Fruit fly (Drosophila melanogaster) whole organism, embryonic: Measurements from ENCODE around the gene CG43618.
A peak's percentile ranks its signal among the peaks of the same experiment; 100 is the strongest.

Experiments used
- Ada2b ChIP-seq: fragments of 200-800 bp; sonication (Bioruptor generic); IDR thresholded peaks from 2 replicates; pipeline ENCODE4 v1.3.6; 2022; ENCODE audit warnings: missing biosample characterization, missing genetic modification characterization
- Atf-2 ChIP-seq: fragments of 200-800 bp; sonication (Bioruptor generic); optimal IDR thresholded peaks from 2 replicates; lab custom pipeline; 2016; ENCODE audit warnings: missing biosample characterization, missing genetic modification characterization
- Atf3 ChIP-seq: fragments of 200-800 bp; sonication (Bioruptor generic); optimal IDR thresholded peaks from 3 replicates; lab custom pipeline; 2016; ENCODE audit warnings: missing biosample characterization, missing genetic modification characterization
- CG10321 ChIP-seq: fragments of 200-800 bp; sonication (Bioruptor generic); IDR thresholded peaks from 2 replicates; pipeline ENCODE4 v1.3.6; 2022; ENCODE audit warnings: missing biosample characterization, missing genetic modification characterization
- CG10366 ChIP-seq: fragments of 200-800 bp; sonication (Bioruptor generic); IDR thresholded peaks from 2 replicates; pipeline ENCODE4 v1.3.6; 2022; ENCODE audit warnings: missing biosample characterization, missing genetic modification characterization
- CG12104 ChIP-seq: fragments of 200-800 bp; sonication (Bioruptor generic); optimal IDR thresholded peaks from 3 replicates; lab custom pipeline; 2016; ENCODE audit warnings: missing biosample characterization, missing genetic modification characterization
- CG14860 ChIP-seq: fragments of 200-800 bp; sonication (Bioruptor generic); IDR thresholded peaks from 3 replicates; pipeline ENCODE4 v1.3.6; 2022; ENCODE audit warnings: missing biosample characterization, missing genetic modification characterization; ENCODE audit not compliant: partially characterized antibody
- CG14965 ChIP-seq: fragments of 200-800 bp; sonication (Bioruptor generic); optimal IDR thresholded peaks from 2 replicates; lab custom pipeline; 2016; ENCODE audit warnings: missing biosample characterization, missing genetic modification characterization, borderline replicate concordance
- CG16779 ChIP-seq: fragments of 200-800 bp; sonication (Bioruptor generic); IDR thresholded peaks from 2 replicates; pipeline ENCODE4 v1.3.6; 2022; ENCODE audit warnings: missing biosample characterization, missing genetic modification characterization
- CG18011 ChIP-seq: fragments of 200-800 bp; sonication (Bioruptor generic); optimal IDR thresholded peaks from 2 replicates; lab custom pipeline; 2017; ENCODE audit warnings: missing biosample characterization, missing genetic modification characterization, mild to moderate bottlenecking, moderate library complexity, missing genotype
- CG2199 ChIP-seq: fragments of 200-800 bp; sonication (Bioruptor generic); IDR thresholded peaks from 3 replicates; pipeline ENCODE4 v1.3.6; 2022; ENCODE audit warnings: missing biosample characterization, missing genetic modification characterization
- CG32767 ChIP-seq: fragments of 200-800 bp; sonication (Bioruptor generic); IDR thresholded peaks from 2 replicates; pipeline ENCODE4 v1.3.6; 2022; ENCODE audit warnings: missing biosample characterization, missing genetic modification characterization
- CG33213 ChIP-seq: fragments of 200-800 bp; sonication (Bioruptor generic); optimal IDR thresholded peaks from 3 replicates; lab custom pipeline; 2016; ENCODE audit warnings: missing biosample characterization, missing genetic modification characterization
- CG3838 ChIP-seq: fragments of 200-800 bp; sonication (Bioruptor generic); optimal IDR thresholded peaks from 3 replicates; lab custom pipeline; 2016; ENCODE audit warnings: missing biosample characterization, missing genetic modification characterization
- CG4360 ChIP-seq: fragments of 200-800 bp; sonication (Bioruptor generic); IDR thresholded peaks from 2 replicates; pipeline ENCODE4 v1.3.6; 2022; ENCODE audit warnings: missing biosample characterization, missing genetic modification characterization
- CG4424 ChIP-seq: fragments of 200-800 bp; sonication (Bioruptor generic); optimal IDR thresholded peaks from 3 replicates; lab custom pipeline; 2016; ENCODE audit warnings: missing biosample characterization, missing genetic modification characterization
- CG6654 ChIP-seq: fragments of 200-800 bp; sonication (Bioruptor generic); optimal IDR thresholded peaks from 2 replicates; lab custom pipeline; 2017; ENCODE audit warnings: missing biosample characterization, mild to moderate bottlenecking, missing genetic modification characterization
- D19A ChIP-seq: fragments of 200-800 bp; optimal IDR thresholded peaks from 3 replicates; lab custom pipeline; 2019; ENCODE audit warnings: missing biosample characterization, mild to moderate bottlenecking, missing genetic modification characterization, moderate library complexity
- Deaf1 ChIP-seq: fragments of 200-800 bp; optimal IDR thresholded peaks from 3 replicates; lab custom pipeline; 2019; ENCODE audit warnings: missing biosample characterization, mild to moderate bottlenecking, missing genetic modification characterization, moderate library complexity
- Hr39 ChIP-seq: fragments of >200 bp; optimal IDR thresholded peaks from 2 replicates; lab custom pipeline; 2017
- Hr51 ChIP-seq, 2 experiments: fragments of 200-800 bp; sonication (Bioruptor generic); optimal IDR thresholded peaks; 2 replicates in 1 of 2; 3 replicates in 1 of 2; lab custom pipeline; 2016 to 2018; ENCODE audit warnings: missing biosample characterization in 2 of 2, missing genetic modification characterization in 2 of 2, mild to moderate bottlenecking in 1 of 2, moderate library complexity in 1 of 2
- Neu2 ChIP-seq: fragments of 200-800 bp; sonication (Bioruptor generic); optimal IDR thresholded peaks from 3 replicates; lab custom pipeline; 2016; ENCODE audit warnings: missing biosample characterization, missing genetic modification characterization, borderline replicate concordance
- Oaz ChIP-seq: fragments of 200-800 bp; sonication (Bioruptor generic); IDR thresholded peaks from 2 replicates; pipeline ENCODE4 v1.3.6; 2022; ENCODE audit warnings: missing biosample characterization, missing genetic modification characterization
- Ptx1 ChIP-seq: fragments of 200-800 bp; sonication (Bioruptor generic); IDR thresholded peaks from 2 replicates; pipeline ENCODE4 v1.3.6; 2022; ENCODE audit warnings: missing biosample characterization, missing genetic modification characterization
- Rfx ChIP-seq: fragments of 200-800 bp; sonication (Bioruptor generic); IDR thresholded peaks from 2 replicates; pipeline ENCODE4 v1.3.6; 2022; ENCODE audit warnings: missing biosample characterization, missing genetic modification characterization
- Sox100B ChIP-seq: fragments of 200-800 bp; sonication (Bioruptor generic); optimal IDR thresholded peaks from 3 replicates; lab custom pipeline; 2018; ENCODE audit warnings: missing biosample characterization, mild to moderate bottlenecking, missing genetic modification characterization
- Ssrp ChIP-seq: fragments of 200-800 bp; sonication (Bioruptor generic); optimal IDR thresholded peaks from 2 replicates; lab custom pipeline; 2018; ENCODE audit warnings: missing biosample characterization, mild to moderate bottlenecking, missing genetic modification characterization, moderate library complexity
- Stat92E ChIP-seq, 3 experiments: fragments of >200 bp in 2 of 3; fragments of 200-800 bp in 1 of 3; sonication (Bioruptor generic) in 1 of 3; optimal IDR thresholded peaks; 2 replicates each; lab custom pipeline; 2017 to 2019; ENCODE audit warnings: missing biosample characterization in 3 of 3, missing genetic modification characterization in 3 of 3, mild to moderate bottlenecking in 1 of 3, moderate library complexity in 1 of 3
- bbx ChIP-seq: fragments of 200-800 bp; sonication (Bioruptor generic); IDR thresholded peaks from 2 replicates; pipeline ENCODE4 v1.3.6; 2022; ENCODE audit warnings: missing biosample characterization, missing genetic modification characterization; ENCODE audit not compliant: partially characterized antibody
- cad ChIP-seq: fragments of >200 bp; optimal IDR thresholded peaks from 2 replicates; lab custom pipeline; 2017; ENCODE audit warnings: missing biosample characterization, missing genetic modification characterization
- chn ChIP-seq: fragments of 200-800 bp; sonication (Bioruptor generic); optimal IDR thresholded peaks from 2 replicates; lab custom pipeline; 2016; ENCODE audit warnings: missing biosample characterization, missing genetic modification characterization
- ci ChIP-seq: fragments of 200-800 bp; sonication (Bioruptor generic); IDR thresholded peaks from 3 replicates; pipeline ENCODE4 v1.3.6; 2022; ENCODE audit warnings: missing biosample characterization, missing genetic modification characterization
- corto ChIP-seq: fragments of 200-800 bp; sonication (Bioruptor generic); optimal IDR thresholded peaks from 2 replicates; lab custom pipeline; 2016; ENCODE audit warnings: missing biosample characterization, mild to moderate bottlenecking, missing genetic modification characterization, moderate library complexity
- da ChIP-seq: fragments of 200-800 bp; sonication (Bioruptor generic); optimal IDR thresholded peaks from 2 replicates; lab custom pipeline; 2016; ENCODE audit warnings: missing biosample characterization, missing genetic modification characterization
- fd102C ChIP-seq: fragments of 200-800 bp; sonication (Bioruptor generic); optimal IDR thresholded peaks from 2 replicates; lab custom pipeline; 2018; ENCODE audit warnings: missing biosample characterization, mild to moderate bottlenecking, missing genetic modification characterization, moderate library complexity
- fu2 ChIP-seq: fragments of 200-800 bp; sonication (Bioruptor generic); optimal IDR thresholded peaks from 2 replicates; lab custom pipeline; 2016; ENCODE audit warnings: missing biosample characterization, missing genetic modification characterization
- gcm ChIP-seq: fragments of 200-800 bp; sonication (Bioruptor generic); optimal IDR thresholded peaks from 2 replicates; lab custom pipeline; 2019; ENCODE audit warnings: missing biosample characterization, mild to moderate bottlenecking, missing genetic modification characterization, moderate library complexity
- gem ChIP-seq: fragments of 200-800 bp; sonication (Bioruptor generic); optimal IDR thresholded peaks from 2 replicates; lab custom pipeline; 2019; ENCODE audit warnings: missing biosample characterization, mild to moderate bottlenecking, missing genetic modification characterization, moderate library complexity
- jigr1 ChIP-seq: fragments of 200-800 bp; sonication (Bioruptor generic); IDR thresholded peaks from 3 replicates; pipeline ENCODE4 v1.3.6; 2022; ENCODE audit warnings: missing biosample characterization, missing genetic modification characterization
- klu ChIP-seq: fragments of 200-800 bp; sonication (Bioruptor generic); IDR thresholded peaks from 2 replicates; pipeline ENCODE4 v1.3.6; 2022; ENCODE audit warnings: missing biosample characterization, missing genetic modification characterization
- lbe ChIP-seq: fragments of 200-800 bp; sonication (Bioruptor generic); optimal IDR thresholded peaks from 2 replicates; lab custom pipeline; 2016; ENCODE audit warnings: missing biosample characterization, mild to moderate bottlenecking, missing genetic modification characterization
- psq ChIP-seq: fragments of 200-800 bp; sonication (Bioruptor generic); optimal IDR thresholded peaks from 2 replicates; lab custom pipeline; 2017; ENCODE audit warnings: missing biosample characterization, missing genetic modification characterization
- row ChIP-seq: fragments of 200-800 bp; sonication (Bioruptor generic); IDR thresholded peaks from 3 replicates; pipeline ENCODE4 v1.3.6; 2022; ENCODE audit warnings: missing biosample characterization, missing genetic modification characterization
- sim ChIP-seq: fragments of 200-800 bp; sonication (Bioruptor generic); IDR thresholded peaks from 2 replicates; pipeline ENCODE4 v1.3.6; 2022; ENCODE audit warnings: missing biosample characterization, missing genetic modification characterization
- tll ChIP-seq, 2 experiments: fragments of 200-800 bp in 1 of 2; fragments of >200 bp in 1 of 2; sonication (Bioruptor generic) in 1 of 2; optimal IDR thresholded peaks; 2 replicates each; lab custom pipeline; 2017 to 2019; ENCODE audit warnings: missing biosample characterization in 2 of 2, missing genetic modification characterization in 2 of 2, mild to moderate bottlenecking in 1 of 2, moderate library complexity in 1 of 2
- ttk ChIP-seq: fragments of 200-800 bp; sonication (Bioruptor generic); IDR thresholded peaks from 2 replicates; pipeline ENCODE4 v2.1.2; 2022; ENCODE audit warnings: missing biosample characterization, missing genetic modification characterization
- vvl ChIP-seq: fragments of 200-800 bp; sonication (Bioruptor generic); IDR thresholded peaks from 2 replicates; pipeline ENCODE4 v1.3.6; 2022; ENCODE audit warnings: missing biosample characterization, missing genetic modification characterization
- yki ChIP-seq: fragments of >200 bp; optimal IDR thresholded peaks from 3 replicates; lab custom pipeline; 2018

CG43618 gene

dm6 chr3R:8027203-8027688, 21.7 kb upstream of the CG43618 start (continued):
- TF ChIP-seq CG10366 (GFP tag; lab: Robert Waterston, UW) (peak; percentile 81), Neu2 (GFP tag; lab: Kevin White, UChicago) (no peak), da (peak; percentile 4), CG14860 (GFP tag; lab: Robert Waterston, UW) (no peak), Atf-2 (peak; percentile 22), CG10321 (GFP tag; lab: Robert Waterston, UW) (peak; percentile 44; the same call in 1 of the 2 replicates), ci (peak; percentile 56; the same call in 1 of the 3 replicates), Oaz (no peak), CG2199 (no peak), fd102C (no peak), CG3838 (peak; percentile 21)

DNA sequence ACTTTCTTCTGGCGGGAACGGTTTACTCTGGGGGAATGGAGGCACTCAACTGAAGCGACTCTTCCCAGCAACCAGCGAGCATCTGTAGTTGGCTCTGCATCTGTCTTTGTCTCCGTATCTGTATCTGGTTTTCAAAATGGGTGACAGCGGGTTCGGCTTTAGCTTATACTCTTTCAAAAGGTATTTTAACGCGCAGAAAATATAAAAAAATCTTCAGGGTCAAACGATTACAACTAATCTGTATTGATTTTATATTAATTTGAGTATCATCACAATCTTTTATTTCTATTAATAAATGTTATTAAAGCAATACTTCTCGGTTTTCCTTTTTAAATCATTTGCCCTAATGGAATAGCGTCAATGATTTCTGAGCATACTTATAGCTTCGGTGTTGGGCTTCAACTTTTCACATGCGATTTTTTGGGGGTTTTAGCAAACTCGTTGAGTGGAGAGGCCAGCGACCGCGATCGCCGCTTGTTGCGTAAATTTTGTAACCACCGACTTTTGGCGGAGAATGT, 19.4 kb upstream of the CG43618 start, which contains the start of gene ImpE3:
Gene ImpE3 (minus strand): TSS at position 51 of the 518 bp plus-strand sequence.
- TF ChIP-seq Ptx1 (GFP tag; lab: Robert Waterston, UW), result no peak
- TF ChIP-seq CG12104, result no peak
- no peak for TF ChIP-seq CG33213 (GFP tag; lab: Kevin White, UChicago)
- no peak for TF ChIP-seq CG16779 (GFP tag; lab: Robert Waterston, UW)
- TF ChIP-seq Hr51 (GFP tag; optimal IDR thresholded peaks at IDR 0.05; lab: Kevin White, UChicago), result no peak
- TF ChIP-seq gem (tag; lab: Kevin White, UChicago), result peak; percentile 32
- peak; percentile 82 for TF ChIP-seq D19A
- no peak for TF ChIP-seq psq (GFP tag; lab: Kevin White, UChicago)
- TF ChIP-seq vvl, result no peak
- peak; percentile 23 for TF ChIP-seq corto (GFP tag; lab: Kevin White, UChicago)
- TF ChIP-seq Rfx (GFP tag; lab: Robert Waterston, UW), result 0 out of 2 replicates have a peak, but pooled peaks have one; percentile 10
- peak; percentile 66 for TF ChIP-seq lbe (GFP tag; lab: Kevin White, UChicago)
- TF ChIP-seq CG6654 (GFP tag; lab: Kevin White, UChicago), result no peak

DNA sequence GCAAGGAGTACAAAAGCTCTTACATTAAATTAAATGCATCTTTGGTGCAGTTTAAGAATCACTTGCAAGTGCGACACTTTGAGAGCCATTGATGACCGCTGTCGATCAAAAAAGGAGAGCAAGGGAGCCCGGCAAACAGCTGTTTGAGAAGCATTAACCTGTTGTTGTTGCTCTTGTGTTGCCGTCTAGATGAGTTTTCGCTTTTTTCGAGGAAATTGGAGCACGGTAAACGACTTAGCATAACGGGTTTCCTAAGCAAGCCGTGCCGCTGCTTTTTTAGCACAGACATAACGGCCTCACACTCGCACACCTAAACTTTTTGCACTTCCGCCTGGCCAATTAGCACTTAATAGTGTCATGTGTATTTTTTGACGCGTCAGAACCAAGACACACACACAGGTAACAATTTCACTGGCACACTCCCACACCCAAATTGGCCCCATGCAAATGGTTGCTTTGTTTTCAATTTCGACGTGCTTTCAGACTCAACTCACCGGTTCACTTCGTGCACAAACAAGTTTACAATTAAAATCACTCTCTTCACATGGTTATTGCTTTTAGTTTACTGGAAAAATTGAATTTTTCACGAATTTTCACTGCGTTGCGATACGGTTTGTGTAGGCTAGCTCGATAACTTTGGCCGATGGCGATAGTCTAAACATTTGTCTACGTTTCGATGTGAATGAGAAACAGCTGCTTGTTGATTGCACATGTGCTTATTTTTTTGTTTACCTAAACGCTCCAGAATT, 18.6 kb upstream of the CG43618 start, which contains the start of the genes CG10903 and CG2747:
Gene CG10903 (plus strand): TSS at position 261 of the 749 bp plus-strand sequence.
Gene CG2747 (minus strand): TSS at position 640 of the 749 bp plus-strand sequence.
- TF ChIP-seq Stat92E (GFP tag; optimal IDR thresholded peaks at IDR 0.05; lab: Kevin White, UChicago) (peak in 1 of 3 experiments; percentile 10), CG14965 (GFP tag; lab: Kevin White, UChicago) (no peak), Hr39 (lab: Kevin White, UChicago) (no peak), sim (GFP tag; lab: Robert Waterston, UW) (no peak), CG14860 (GFP tag; lab: Robert Waterston, UW) (0 out of 3 replicates have a peak, but pooled peaks have one; percentile 38), CG4424 (no peak), Sox100B (no peak), bbx (GFP tag; lab: Robert Waterston, UW) (peak; percentile 62), fu2 (no peak), ttk (no peak), Deaf1 (tag; lab: Kevin White, UChicago) (no peak), cad (GFP tag; lab: Kevin White, UChicago) (peak; percentile 67), yki (lab: Kevin White, UChicago) (no peak), Ssrp (tag; lab: Kevin White, UChicago) (no peak), tll (GFP tag; optimal IDR thresholded peaks at IDR 0.05; lab: Kevin White, UChicago) (no peak), gcm (no peak), Atf3 (GFP tag; lab: Kevin White, UChicago) (no peak), klu (GFP tag; lab: Robert Waterston, UW) (peak; percentile 40; the same call in 1 of the 2 replicates), jigr1 (GFP tag; lab: Robert Waterston, UW) (no peak), row (GFP tag; lab: Robert Waterston, UW) (peak; percentile 23; the same call in 1 of the 3 replicates), CG18011 (no peak), CG32767 (GFP tag; lab: Robert Waterston, UW) (no peak), CG4360 (GFP tag; lab: Robert Waterston, UW) (peak; percentile 74), chn (no peak), Ada2b (GFP tag; lab: Robert Waterston, UW) (no peak)
